Fruit fly (Drosophila melanogaster): Measurements from ENCODE around the gene CG5984.

dm6 chr3R:27237980-27238379 is 9.8 kb downstream of the CG5984 start:
- no peak for TF ChIP-seq kah (GFP tag; optimal IDR thresholded peaks at IDR 0.05)
- TF ChIP-seq Rfx (GFP tag; IDR thresholded peaks at IDR 0.05): no peak
- no peak for TF ChIP-seq Stat92E (GFP tag; optimal IDR thresholded peaks at IDR 0.05)
- no peak for TF ChIP-seq HLH4C (GFP tag; IDR thresholded peaks at IDR 0.05; ENCODE audit: partially characterized antibody)
- TF ChIP-seq CG9932 (GFP tag; IDR thresholded peaks at IDR 0.05): no peak
